Fruit fly (Drosophila melanogaster) whole organism, adult: ENCODE results near the gene CG5885.

Source experiments
- CG11617 ChIP-seq: fragments of 200-800 bp; sonication (Bioruptor generic); optimal IDR thresholded peaks from 2 replicates; lab custom pipeline; 2017; ENCODE audit warnings: mild to moderate bottlenecking, missing biosample characterization, missing genetic modification reagents, missing genetic modification characterization
- CG12768 ChIP-seq: fragments of 200-800 bp; sonication (Bioruptor generic); optimal IDR thresholded peaks from 2 replicates; lab custom pipeline; 2017; ENCODE audit warnings: missing biosample characterization, missing genetic modification characterization, mild to moderate bottlenecking, moderate library complexity, missing genetic modification reagents
- CG1620 ChIP-seq: fragments of 200-800 bp; sonication (Bioruptor generic); optimal IDR thresholded peaks from 2 replicates; lab custom pipeline; 2016; ENCODE audit warnings: missing biosample characterization, missing genetic modification characterization
- CG33017 ChIP-seq: fragments of 200-800 bp; sonication (Bioruptor generic); optimal IDR thresholded peaks from 2 replicates; lab custom pipeline; 2018; ENCODE audit warnings: missing biosample characterization, mild to moderate bottlenecking, missing genetic modification characterization, moderate library complexity
- CG5204 ChIP-seq: fragments of 200-800 bp; sonication (Bioruptor generic); optimal IDR thresholded peaks from 2 replicates; lab custom pipeline; 2016; ENCODE audit warnings: missing biosample characterization, missing genetic modification characterization
- CG7045 ChIP-seq: fragments of 200-800 bp; sonication (Bioruptor generic); optimal IDR thresholded peaks from 2 replicates; lab custom pipeline; 2017; ENCODE audit warnings: missing biosample characterization, mild to moderate bottlenecking, missing genetic modification characterization
- CG7101 ChIP-seq: fragments of 200-800 bp; sonication (Bioruptor generic); optimal IDR thresholded peaks from 2 replicates; lab custom pipeline; 2018; ENCODE audit warnings: missing biosample characterization, mild to moderate bottlenecking, missing genetic modification characterization, moderate library complexity
- Crg-1 ChIP-seq: fragments of 200-800 bp; sonication (Bioruptor generic); optimal IDR thresholded peaks from 2 replicates; lab custom pipeline; 2016; ENCODE audit warnings: missing biosample characterization, missing genetic modification characterization
- Hr96 ChIP-seq: fragments of 200-800 bp; sonication (Bioruptor generic); optimal IDR thresholded peaks from 2 replicates; lab custom pipeline; 2016; ENCODE audit warnings: missing biosample characterization, missing genetic modification characterization
- Mnt ChIP-seq: fragments of 200-800 bp; sonication (Bioruptor generic); optimal IDR thresholded peaks from 2 replicates; lab custom pipeline; 2016; ENCODE audit warnings: missing biosample characterization, mild to moderate bottlenecking, missing genetic modification characterization
- pad ChIP-seq: fragments of 200-800 bp; sonication (Bioruptor generic); optimal IDR thresholded peaks from 3 replicates; lab custom pipeline; 2017; ENCODE audit warnings: missing biosample characterization, missing genetic modification characterization, mild to moderate bottlenecking, moderate library complexity, missing genetic modification reagents
- tj ChIP-seq: fragments of 200-800 bp; sonication (Bioruptor generic); optimal IDR thresholded peaks from 3 replicates; lab custom pipeline; 2017; ENCODE audit warnings: missing biosample characterization, mild to moderate bottlenecking, missing genetic modification characterization, moderate library complexity
- toe ChIP-seq: fragments of 200-800 bp; sonication (Bioruptor generic); optimal IDR thresholded peaks from 2 replicates; lab custom pipeline; 2016; ENCODE audit warnings: missing biosample characterization, missing genetic modification characterization

DNA sequence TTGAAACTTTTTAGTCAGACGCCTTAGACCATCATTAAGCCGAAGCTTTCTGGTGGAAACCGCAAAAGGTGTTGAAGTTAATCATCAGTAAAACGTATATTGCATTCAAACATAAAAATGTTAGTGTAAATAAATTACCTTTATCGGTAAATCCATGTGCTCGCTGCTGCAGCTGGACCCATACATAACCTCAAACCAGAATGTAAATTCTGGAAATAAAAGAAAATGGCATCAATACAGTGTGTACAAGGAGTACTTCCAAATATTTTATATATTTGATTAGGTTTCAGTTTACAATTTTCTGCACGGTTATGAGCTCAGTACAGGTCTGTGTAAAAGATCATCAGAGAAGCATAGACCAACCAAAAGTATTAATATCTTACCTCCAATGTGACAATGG, 23.9 kb downstream of the CG5885 start:
- no peak for TF ChIP-seq CG1620 (GFP tag; lab: Kevin White, UChicago)
- no peak for TF ChIP-seq Crg-1 (GFP tag; lab: Kevin White, UChicago)
- TF ChIP-seq CG5204 (GFP tag; lab: Kevin White, UChicago), result no peak
- no peak for TF ChIP-seq pad (GFP tag; lab: Kevin White, UChicago)
- no peak for TF ChIP-seq Hr96 (GFP tag; lab: Kevin White, UChicago)
- TF ChIP-seq toe, result no peak
- no peak for TF ChIP-seq CG7045
- TF ChIP-seq tj (GFP tag; lab: Kevin White, UChicago), result no peak
- no peak for TF ChIP-seq CG33017 (tag; lab: Kevin White, UChicago)
- no peak for TF ChIP-seq CG11617 (GFP tag; lab: Kevin White, UChicago)
- TF ChIP-seq CG7101 (tag; lab: Kevin White, UChicago), result no peak
- no peak for TF ChIP-seq Mnt (GFP tag; lab: Kevin White, UChicago)
- no peak for TF ChIP-seq CG12768 (GFP tag; lab: Kevin White, UChicago)
